Fruit fly (Drosophila melanogaster) whole organism, embryonic: ENCODE results near the gene Girdin.

Experiments
- Aef1 ChIP-seq: fragments of 200-800 bp; sonication (Bioruptor generic); IDR thresholded peaks from 3 replicates; pipeline ENCODE4 v1.3.6; 2022; ENCODE audit warnings: missing biosample characterization, missing genetic modification characterization
- C15 ChIP-seq: fragments of 200-800 bp; sonication (Bioruptor generic); IDR thresholded peaks from 3 replicates; pipeline ENCODE4 v1.3.6; 2022; ENCODE audit warnings: missing biosample characterization, missing genetic modification characterization
- CG11723 ChIP-seq: fragments of 200-800 bp; sonication (Bioruptor generic); optimal IDR thresholded peaks from 2 replicates; lab custom pipeline; 2017; ENCODE audit warnings: missing biosample characterization, mild to moderate bottlenecking, missing genetic modification characterization
- CG13296 ChIP-seq: fragments of 200-800 bp; sonication (Bioruptor generic); optimal IDR thresholded peaks from 3 replicates; lab custom pipeline; 2018; ENCODE audit warnings: missing biosample characterization, mild to moderate bottlenecking, missing genetic modification characterization
- CG13424 ChIP-seq: fragments of 200-800 bp; sonication (Bioruptor generic); optimal IDR thresholded peaks from 2 replicates; lab custom pipeline; 2019; ENCODE audit warnings: missing biosample characterization, mild to moderate bottlenecking, missing genetic modification characterization, moderate library complexity
- CG14860 ChIP-seq: fragments of 200-800 bp; sonication (Bioruptor generic); IDR thresholded peaks from 3 replicates; pipeline ENCODE4 v1.3.6; 2022; ENCODE audit warnings: missing biosample characterization, missing genetic modification characterization; ENCODE audit not compliant: partially characterized antibody
- CG1832 ChIP-seq: fragments of 200-800 bp; sonication (Bioruptor generic); optimal IDR thresholded peaks from 2 replicates; lab custom pipeline; 2017; ENCODE audit warnings: missing biosample characterization, mild to moderate bottlenecking, missing genetic modification characterization, inconsistent platforms
- CG2129 ChIP-seq: fragments of 200-800 bp; sonication (Bioruptor generic); IDR thresholded peaks from 2 replicates; pipeline ENCODE4 v1.3.6; 2022; ENCODE audit warnings: missing biosample characterization, missing genetic modification characterization; ENCODE audit not compliant: partially characterized antibody
- CG2199 ChIP-seq: fragments of 200-800 bp; sonication (Bioruptor generic); IDR thresholded peaks from 3 replicates; pipeline ENCODE4 v1.3.6; 2022; ENCODE audit warnings: missing biosample characterization, missing genetic modification characterization
- CG2678 ChIP-seq: fragments of 200-800 bp; sonication (Bioruptor generic); optimal IDR thresholded peaks from 3 replicates; lab custom pipeline; 2019; ENCODE audit warnings: missing biosample characterization, mild to moderate bottlenecking, missing genetic modification characterization, moderate library complexity
- CG33213 ChIP-seq: fragments of 200-800 bp; sonication (Bioruptor generic); optimal IDR thresholded peaks from 3 replicates; lab custom pipeline; 2016; ENCODE audit warnings: missing biosample characterization, missing genetic modification characterization
- CG34376 ChIP-seq: fragments of 200-800 bp; sonication (Bioruptor generic); optimal IDR thresholded peaks from 2 replicates; lab custom pipeline; 2018; ENCODE audit warnings: missing biosample characterization, mild to moderate bottlenecking, missing genetic modification characterization
- CG42726 ChIP-seq: fragments of 200-800 bp; sonication (Bioruptor generic); IDR thresholded peaks from 2 replicates; pipeline ENCODE4 v1.3.6; 2022; ENCODE audit warnings: missing biosample characterization, missing genetic modification characterization; ENCODE audit not compliant: partially characterized antibody
- CG43689 ChIP-seq: fragments of 200-800 bp; sonication (Bioruptor generic); IDR thresholded peaks from 2 replicates; pipeline ENCODE4 v1.3.6; 2022; ENCODE audit warnings: missing biosample characterization, missing genetic modification characterization
- CG6175 ChIP-seq: fragments of 200-800 bp; sonication (Bioruptor generic); IDR thresholded peaks from 3 replicates; pipeline ENCODE4 v1.3.6; 2022; ENCODE audit warnings: missing biosample characterization, missing genetic modification characterization
- CG7786 ChIP-seq: fragments of 200-800 bp; sonication (Bioruptor generic); optimal IDR thresholded peaks from 2 replicates; lab custom pipeline; 2016; ENCODE audit warnings: missing biosample characterization, missing genetic modification characterization
- CG9215 ChIP-seq: fragments of 200-800 bp; sonication (Bioruptor generic); IDR thresholded peaks from 2 replicates; pipeline ENCODE4 v1.3.6; 2022; ENCODE audit warnings: missing biosample characterization, missing genetic modification characterization
- CG9797 ChIP-seq: fragments of 200-800 bp; sonication (Bioruptor generic); optimal IDR thresholded peaks from 3 replicates; lab custom pipeline; 2018; ENCODE audit warnings: missing biosample characterization, mild to moderate bottlenecking, missing genetic modification characterization
- D ChIP-seq, 2 experiments: fragments of 200-800 bp in 1 of 2; fragments of >200 bp in 1 of 2; sonication (Bioruptor generic) in 1 of 2; optimal IDR thresholded peaks; 2 replicates in 1 of 2; 3 replicates in 1 of 2; lab custom pipeline; 2017; ENCODE audit warnings: mild to moderate bottlenecking in 1 of 2, missing biosample characterization in 1 of 2, missing genetic modification characterization in 1 of 2, missing genetic modification reagents in 1 of 2
- Dbx ChIP-seq: fragments of 200-800 bp; sonication (Bioruptor generic); IDR thresholded peaks from 3 replicates; pipeline ENCODE4 v1.3.6; 2022; ENCODE audit warnings: missing biosample characterization, missing genetic modification characterization
- Eip74EF ChIP-seq, 2 experiments: fragments of 200-800 bp in 1 of 2; fragments of >200 bp in 1 of 2; sonication (Bioruptor generic) in 1 of 2; optimal IDR thresholded peaks; 2 replicates each; lab custom pipeline; 2017 to 2019; ENCODE audit warnings: missing biosample characterization in 2 of 2, missing genetic modification characterization in 2 of 2, mild to moderate bottlenecking in 1 of 2, moderate library complexity in 1 of 2
- HLH3B ChIP-seq: fragments of 200-800 bp; sonication (Bioruptor generic); IDR thresholded peaks from 2 replicates; pipeline ENCODE4 v1.3.6; 2022; ENCODE audit warnings: missing biosample characterization, missing genetic modification characterization
- Optix ChIP-seq: fragments of 200-800 bp; sonication (Bioruptor generic); IDR thresholded peaks from 3 replicates; pipeline ENCODE4 v1.3.6; 2022; ENCODE audit warnings: missing biosample characterization, missing genetic modification characterization
- Sin3A ChIP-seq: fragments of >200 bp; optimal IDR thresholded peaks from 2 replicates; lab custom pipeline; 2018
- Sry-δ ChIP-seq: fragments of 200-800 bp; sonication (Bioruptor generic); optimal IDR thresholded peaks from 2 replicates; lab custom pipeline; 2016; ENCODE audit warnings: missing biosample characterization, missing genetic modification characterization
- Xrp1 ChIP-seq: fragments of 200-800 bp; sonication (Bioruptor generic); IDR thresholded peaks from 2 replicates; pipeline ENCODE4 v1.3.6; 2022; ENCODE audit warnings: missing biosample characterization, missing genetic modification characterization
- abd-A ChIP-seq: fragments of 200-800 bp; sonication (Bioruptor generic); optimal IDR thresholded peaks from 3 replicates; lab custom pipeline; 2019; ENCODE audit warnings: missing biosample characterization, mild to moderate bottlenecking, missing genetic modification characterization, moderate library complexity
- ac ChIP-seq: fragments of 200-800 bp; sonication (Bioruptor generic); optimal IDR thresholded peaks from 3 replicates; lab custom pipeline; 2017; ENCODE audit warnings: missing biosample characterization, mild to moderate bottlenecking, missing genetic modification characterization
- al ChIP-seq: fragments of 200-800 bp; sonication (Bioruptor generic); IDR thresholded peaks from 2 replicates; pipeline ENCODE4 v1.3.6; 2022; ENCODE audit warnings: missing biosample characterization, missing genetic modification characterization
- ase ChIP-seq: fragments of 200-800 bp; sonication (Bioruptor generic); IDR thresholded peaks from 3 replicates; pipeline ENCODE4 v1.3.6; 2022; ENCODE audit warnings: missing biosample characterization, missing genetic modification characterization
- bcd ChIP-seq: fragments of 200-800 bp; sonication (Bioruptor generic); optimal IDR thresholded peaks from 2 replicates; lab custom pipeline; 2017; ENCODE audit warnings: missing biosample characterization, mild to moderate bottlenecking, missing genetic modification characterization
- dysf ChIP-seq: fragments of 200-800 bp; sonication (Bioruptor generic); IDR thresholded peaks from 3 replicates; pipeline ENCODE4 v1.3.6; 2022; ENCODE audit warnings: missing biosample characterization, missing genetic modification characterization
- fd64A ChIP-seq: fragments of 200-800 bp; sonication (Bioruptor generic); optimal IDR thresholded peaks from 3 replicates; lab custom pipeline; 2018; ENCODE audit warnings: missing biosample characterization, mild to moderate bottlenecking, missing genetic modification characterization
- grn ChIP-seq: fragments of 200-800 bp; sonication (Bioruptor generic); optimal IDR thresholded peaks from 3 replicates; lab custom pipeline; 2017; ENCODE audit warnings: missing biosample characterization, missing genetic modification characterization
- gsb ChIP-seq: fragments of 200-800 bp; sonication (Bioruptor generic); IDR thresholded peaks from 2 replicates; pipeline ENCODE4 v1.3.6; 2022; ENCODE audit warnings: missing biosample characterization, missing genetic modification characterization
- gt ChIP-seq: fragments of 200-800 bp; sonication (Bioruptor generic); IDR thresholded peaks from 2 replicates; pipeline ENCODE4 v1.3.6; 2022; ENCODE audit warnings: missing biosample characterization, missing genetic modification characterization
- hkb ChIP-seq, 2 experiments: fragments of 200-800 bp in 1 of 2; fragments of >200 bp in 1 of 2; sonication (Bioruptor generic) in 1 of 2; IDR thresholded peaks in 1 of 2; optimal IDR thresholded peaks in 1 of 2; 2 replicates each; pipeline versions ENCODE4 v1.3.6 to Lab custom; 2017 to 2022; ENCODE audit warnings: missing biosample characterization in 1 of 2, missing genetic modification characterization in 1 of 2
- insv ChIP-seq, 2 experiments: fragments of 200-800 bp; sonication (Bioruptor generic); optimal IDR thresholded peaks; 3 replicates each; lab custom pipeline; 2016 to 2018; ENCODE audit warnings: missing biosample characterization in 2 of 2, missing genetic modification characterization in 2 of 2
- nerfin-1 ChIP-seq: fragments of 200-800 bp; sonication (Bioruptor generic); optimal IDR thresholded peaks from 3 replicates; lab custom pipeline; 2019; ENCODE audit warnings: missing biosample characterization, mild to moderate bottlenecking, missing genetic modification characterization, moderate library complexity
- pros ChIP-seq: fragments of 200-800 bp; sonication (Bioruptor generic); optimal IDR thresholded peaks from 3 replicates; lab custom pipeline; 2019; ENCODE audit warnings: missing biosample characterization, mild to moderate bottlenecking, missing genetic modification characterization, moderate library complexity
- pzg ChIP-seq: fragments of 200-800 bp; sonication (Bioruptor generic); optimal IDR thresholded peaks from 3 replicates; lab custom pipeline; 2018; ENCODE audit warnings: missing biosample characterization, mild to moderate bottlenecking, missing genetic modification characterization, moderate library complexity
- tap ChIP-seq: fragments of 200-800 bp; optimal IDR thresholded peaks from 3 replicates; lab custom pipeline; 2019; ENCODE audit warnings: missing biosample characterization, mild to moderate bottlenecking, missing genetic modification characterization, moderate library complexity
- tgo ChIP-seq: fragments of 200-800 bp; sonication (Bioruptor generic); IDR thresholded peaks from 3 replicates; pipeline ENCODE4 v1.3.6; 2022; ENCODE audit warnings: missing biosample characterization, missing genetic modification characterization
- trh ChIP-seq: fragments of 200-800 bp; sonication (Bioruptor generic); optimal IDR thresholded peaks from 2 replicates; lab custom pipeline; 2016; ENCODE audit warnings: missing biosample characterization, missing genetic modification characterization
- tx ChIP-seq: fragments of 200-800 bp; sonication (Bioruptor generic); optimal IDR thresholded peaks from 2 replicates; lab custom pipeline; 2016; ENCODE audit warnings: missing biosample characterization, missing genetic modification characterization
- usp ChIP-seq: fragments of >200 bp; optimal IDR thresholded peaks from 2 replicates; lab custom pipeline; 2017; ENCODE audit warnings: missing biosample characterization, missing genetic modification characterization
- vnd ChIP-seq: fragments of 200-800 bp; sonication (Bioruptor generic); IDR thresholded peaks from 3 replicates; pipeline ENCODE4 v1.3.6; 2022; ENCODE audit warnings: missing biosample characterization, missing genetic modification characterization; ENCODE audit not compliant: partially characterized antibody
- yki ChIP-seq: fragments of >200 bp; optimal IDR thresholded peaks from 3 replicates; lab custom pipeline; 2018
- z ChIP-seq: fragments of 200-800 bp; sonication (Bioruptor generic); IDR thresholded peaks from 3 replicates; pipeline ENCODE4 v1.3.6; 2022; ENCODE audit warnings: missing biosample characterization, missing genetic modification characterization
- zen ChIP-seq: fragments of 200-800 bp; sonication (Bioruptor generic); optimal IDR thresholded peaks from 3 replicates; lab custom pipeline; 2018; ENCODE audit warnings: missing biosample characterization, mild to moderate bottlenecking, missing genetic modification characterization, moderate library complexity

Girdin gene

DNA sequence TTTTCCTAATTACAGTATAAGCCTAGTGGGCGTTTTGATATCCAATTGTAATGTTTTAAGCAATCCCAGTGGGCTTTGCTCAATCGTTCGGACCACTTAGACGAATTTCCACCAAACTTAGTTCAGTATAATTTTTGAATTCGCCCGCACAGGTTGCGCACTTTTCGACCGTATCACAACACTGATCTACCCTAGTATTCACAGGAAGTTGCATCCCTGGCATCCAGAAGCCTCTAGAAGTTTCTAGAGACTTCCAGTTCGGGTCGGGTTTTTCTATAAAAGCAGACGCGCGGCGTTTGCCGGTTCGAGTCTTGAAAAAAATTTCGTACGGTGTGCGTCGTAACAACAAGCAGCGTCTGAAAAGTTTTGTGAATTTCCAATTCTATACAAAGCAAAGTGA lies 14.2 kb downstream of the Girdin start, which contains the start of gene Hsp83 (continued):
- TF ChIP-seq fd64A (GFP tag; lab: Kevin White, UChicago): peak; percentile 99
- TF ChIP-seq CG2678 (tag; lab: Kevin White, UChicago): peak; percentile 91
- TF ChIP-seq Dbx (GFP tag; lab: Robert Waterston, UW): peak; percentile 95
- peak; percentile 98 for TF ChIP-seq CG11723
- TF ChIP-seq CG2129 (GFP tag; lab: Robert Waterston, UW): no peak
- no peak for TF ChIP-seq vnd (GFP tag; lab: Robert Waterston, UW)
- TF ChIP-seq CG1832: no peak
- peak; percentile 70 for TF ChIP-seq al (GFP tag; lab: Robert Waterston, UW)
- peak in 1 of 2 experiments; percentile 89 for TF ChIP-seq insv (GFP tag; optimal IDR thresholded peaks at IDR 0.05; lab: Kevin White, UChicago)
- TF ChIP-seq Sry-δ (GFP tag; lab: Kevin White, UChicago): no peak
- TF ChIP-seq zen (tag; lab: Kevin White, UChicago): peak; percentile 66
- TF ChIP-seq CG33213: peak; percentile 98
- no peak for TF ChIP-seq hkb (optimal IDR thresholded peaks at IDR 0.05; lab: Kevin White, UChicago)
- peak; percentile 96 for TF ChIP-seq hkb (GFP tag; IDR thresholded peaks at IDR 0.05; lab: Robert Waterston, UW)
- TF ChIP-seq dysf (GFP tag; lab: Robert Waterston, UW): peak; percentile 89
- peak; percentile 91 for TF ChIP-seq Optix
- peak; percentile 81 for TF ChIP-seq grn (GFP tag; lab: Kevin White, UChicago)
- TF ChIP-seq CG7786 (GFP tag; lab: Kevin White, UChicago): peak; percentile 89
- peak; percentile 76 for TF ChIP-seq CG9797 (GFP tag; lab: Kevin White, UChicago)
- peak; percentile 99 for TF ChIP-seq CG13296 (GFP tag; lab: Kevin White, UChicago)
- peak; percentile 75; the same call in 1 of the 3 replicates for TF ChIP-seq CG2199 (GFP tag; lab: Robert Waterston, UW)
- TF ChIP-seq CG6175: peak; percentile 90
- TF ChIP-seq CG42726 (GFP tag; lab: Robert Waterston, UW): peak; percentile 38; the same call in 1 of the 2 replicates
- peak; percentile 60 for TF ChIP-seq CG9215 (GFP tag; lab: Robert Waterston, UW)
- no peak for TF ChIP-seq usp (GFP tag; lab: Kevin White, UChicago)
- TF ChIP-seq CG14860 (GFP tag; lab: Robert Waterston, UW): no peak
- no peak for TF ChIP-seq yki (lab: Kevin White, UChicago)
- TF ChIP-seq tx: peak; percentile 81
- peak; percentile 96 for TF ChIP-seq bcd (GFP tag; lab: Kevin White, UChicago)
- TF ChIP-seq HLH3B: peak; percentile 90
- TF ChIP-seq CG43689 (GFP tag; lab: Robert Waterston, UW): peak; percentile 80
- peak; percentile 83 for TF ChIP-seq gsb (GFP tag; lab: Robert Waterston, UW)
- peak; percentile 94 for TF ChIP-seq nerfin-1 (tag; lab: Kevin White, UChicago)
- TF ChIP-seq pzg (GFP tag; lab: Kevin White, UChicago): peak; percentile 76
- peak; percentile 92 for TF ChIP-seq tap (tag; lab: Kevin White, UChicago)
- peak; percentile 72 for TF ChIP-seq CG13424 (tag; lab: Kevin White, UChicago)
- peak; percentile 93 for TF ChIP-seq ac (GFP tag; lab: Kevin White, UChicago)
- TF ChIP-seq trh (GFP tag; lab: Kevin White, UChicago): peak; percentile 75
- peak; percentile 73 for TF ChIP-seq z
- peak; percentile 80; the same call in 2 of the 3 replicates for TF ChIP-seq C15 (GFP tag; lab: Robert Waterston, UW)
- no peak for TF ChIP-seq Sin3A (lab: Kevin White, UChicago)
- peak; percentile 85 for TF ChIP-seq tgo
- peak; percentile 58; the same call in 1 of the 2 replicates for TF ChIP-seq gt
- TF ChIP-seq ase: peak; percentile 83
- TF ChIP-seq Xrp1 (GFP tag; lab: Robert Waterston, UW): peak; percentile 71
- TF ChIP-seq Aef1 (GFP tag; lab: Robert Waterston, UW): peak; percentile 65
- TF ChIP-seq pros: peak; percentile 82
- TF ChIP-seq CG34376 (GFP tag; lab: Kevin White, UChicago): peak; percentile 100
- TF ChIP-seq abd-A (tag; lab: Kevin White, UChicago): no peak
- no peak for TF ChIP-seq D (optimal IDR thresholded peaks at IDR 0.05; lab: Kevin White, UChicago)
- peak; percentile 95 for TF ChIP-seq D (GFP tag; optimal IDR thresholded peaks at IDR 0.05; lab: Kevin White, UChicago)
- TF ChIP-seq Eip74EF (GFP tag; optimal IDR thresholded peaks at IDR 0.05; lab: Kevin White, UChicago): peak in 1 of 2 experiments; percentile 88
